Worm (Caenorhabditis elegans) whole organism, L3 larva: Measurements from ENCODE around the gene sri-70.

Experiments used
- ama-1 ChIP-seq: fragments of 150-350 bp; optimal IDR thresholded peaks from 2 replicates; lab custom pipeline; 2018
- fos-1 ChIP-seq: fragments of 150-350 bp; optimal IDR thresholded peaks from 2 replicates; lab custom pipeline; 2014; ENCODE audit warnings: missing biosample characterization, missing genetic modification characterization
- nhr-11 ChIP-seq: fragments of 150-350 bp; optimal IDR thresholded peaks from 2 replicates; lab custom pipeline; 2014; ENCODE audit warnings: missing biosample characterization, missing genetic modification characterization
- nhr-237 ChIP-seq: fragments of 150-350 bp; optimal IDR thresholded peaks from 2 replicates; lab custom pipeline; 2014; ENCODE audit warnings: missing biosample characterization, missing genetic modification characterization
- nhr-76 ChIP-seq: fragments of 150-350 bp; sonication (generic microtip); optimal IDR thresholded peaks from 5 replicates; lab custom pipeline; 2014; ENCODE audit warnings: missing biosample characterization, missing genetic modification characterization
- skn-1 ChIP-seq: fragments of 150-350 bp; optimal IDR thresholded peaks from 2 replicates; lab custom pipeline; 2014; ENCODE audit warnings: missing biosample characterization, missing genetic modification characterization

- TF ChIP-seq fos-1 (tag; lab: Kevin White, UChicago) (no peak), nhr-237 (tag; lab: Kevin White, UChicago) (no peak), skn-1 (tag; lab: Kevin White, UChicago) (no peak), nhr-76 (no peak), nhr-11 (no peak), ama-1 (no peak)
Observed at ce11 chrV:17257637-17258036, 45.2 kb upstream of the sri-70 start.
